Fruit fly (Drosophila melanogaster): ENCODE measurements around the gene Pfdn6.

The Pfdn6 gene

dm6 chr3L:19909234-19910053 is 14.0 kb upstream of the Pfdn6 start (continued):
- TF ChIP-seq CG12299 (tag; optimal IDR thresholded peaks at IDR 0.05) (no peak), amos (GFP tag; IDR thresholded peaks at IDR 0.05; ENCODE audit: partially characterized antibody) (peak; percentile 42; the same call in 1 of the 2 replicates), Elba2 (GFP tag; optimal IDR thresholded peaks at IDR 0.05) (peak; percentile 55), Nf-YB (GFP tag; optimal IDR thresholded peaks at IDR 0.05) (no peak), nau (GFP tag; optimal IDR thresholded peaks at IDR 0.05) (no peak), D (optimal IDR thresholded peaks at IDR 0.05) (no peak), D (GFP tag; optimal IDR thresholded peaks at IDR 0.05) (no peak), CG12942 (GFP tag; optimal IDR thresholded peaks at IDR 0.05) (no peak), hkb (optimal IDR thresholded peaks at IDR 0.05) (no peak), hkb (GFP tag; IDR thresholded peaks at IDR 0.05) (no peak), sr (GFP tag; IDR thresholded peaks at IDR 0.05) (no peak), lbe (GFP tag; optimal IDR thresholded peaks at IDR 0.05) (no peak), yki (optimal IDR thresholded peaks at IDR 0.05) (no peak), YL-1 (GFP tag; optimal IDR thresholded peaks at IDR 0.05) (peak; percentile 77), CG8924 (tag; optimal IDR thresholded peaks at IDR 0.05) (peak; percentile 67), CG7372 (GFP tag; IDR thresholded peaks at IDR 0.05) (no peak), chif (GFP tag; optimal IDR thresholded peaks at IDR 0.05) (no peak), ab (GFP tag; optimal IDR thresholded peaks at IDR 0.05) (no peak), B-H1 (GFP tag; IDR thresholded peaks at IDR 0.05) (no peak), cas (GFP tag; IDR thresholded peaks at IDR 0.05) (no peak), bcd (GFP tag; optimal IDR thresholded peaks at IDR 0.05) (no peak), hth (optimal IDR thresholded peaks at IDR 0.05) (no peak), PHDP (tag; optimal IDR thresholded peaks at IDR 0.05) (peak; percentile 29), org-1 (GFP tag; optimal IDR thresholded peaks at IDR 0.05) (no peak), fd102C (GFP tag; optimal IDR thresholded peaks at IDR 0.05) (no peak), bbx (GFP tag; IDR thresholded peaks at IDR 0.05; ENCODE audit: partially characterized antibody) (no peak), cwo (GFP tag; optimal IDR thresholded peaks at IDR 0.05) (no peak), CG34422 (GFP tag; IDR thresholded peaks at IDR 0.05) (peak; percentile 9; the same call in 1 of the 3 replicates), CG14667 (GFP tag; IDR thresholded peaks at IDR 0.05) (no peak), Abd-B (GFP tag; optimal IDR thresholded peaks at IDR 0.05) (no peak), ewg (GFP tag; optimal IDR thresholded peaks at IDR 0.05) (peak; percentile 9), kah (GFP tag; optimal IDR thresholded peaks at IDR 0.05) (no peak), CG15073 (GFP tag; optimal IDR thresholded peaks at IDR 0.05) (no peak), CG7987 (GFP tag; optimal IDR thresholded peaks at IDR 0.05) (no peak), CTCF (GFP tag; optimal IDR thresholded peaks at IDR 0.05) (peak; percentile 9), CG7963 (GFP tag; IDR thresholded peaks at IDR 0.05; ENCODE audit: partially characterized antibody) (no peak), CG6813 (GFP tag; optimal IDR thresholded peaks at IDR 0.05) (no peak), CG17829 (tag; optimal IDR thresholded peaks at IDR 0.05) (peak; percentile 34), CG18619 (GFP tag; optimal IDR thresholded peaks at IDR 0.05) (no peak), HLHmδ (GFP tag; optimal IDR thresholded peaks at IDR 0.05) (peak; percentile 55), Ada2b (GFP tag; IDR thresholded peaks at IDR 0.05) (no peak), CG17385 (GFP tag; optimal IDR thresholded peaks at IDR 0.05) (no peak), her (GFP tag; optimal IDR thresholded peaks at IDR 0.05) (peak; percentile 14), HLH54F (GFP tag; optimal IDR thresholded peaks at IDR 0.05) (no peak), CG15269 (tag; optimal IDR thresholded peaks at IDR 0.05) (no peak), Meics (GFP tag; optimal IDR thresholded peaks at IDR 0.05) (no peak), CHES-1-like (GFP tag; optimal IDR thresholded peaks at IDR 0.05) (no peak), pan (optimal IDR thresholded peaks at IDR 0.05) (no peak), pan (GFP tag; optimal IDR thresholded peaks at IDR 0.05 in 1 of 2, IDR thresholded peaks at IDR 0.05 in 1 of 2) (no peak), CG14860 (GFP tag; IDR thresholded peaks at IDR 0.05; ENCODE audit: partially characterized antibody) (no peak), CG14710 (tag; optimal IDR thresholded peaks at IDR 0.05) (peak; percentile 65)

Data from whole organism, embryonic.